Worm (Caenorhabditis elegans) whole organism, L1 larva: ENCODE results near the gene F53H2.3.

Experiments used
- alr-1 ChIP-seq: fragments of 200-800 bp; sonication (Bioruptor generic); optimal IDR thresholded peaks from 2 replicates; lab custom pipeline; 2018; ENCODE audit warnings: borderline replicate concordance, mild to moderate bottlenecking, missing genetic modification characterization, missing compliant biosample characterization
- ama-1 ChIP-seq: fragments of 150-350 bp; optimal IDR thresholded peaks from 2 replicates; lab custom pipeline; 2014
- hlh-4 ChIP-seq: sonication (generic microtip); optimal IDR thresholded peaks from 2 replicates; lab custom pipeline; 2016; ENCODE audit warnings: mild to moderate bottlenecking, missing genetic modification characterization, missing compliant biosample characterization
- lin-13 ChIP-seq: fragments of 150-350 bp; optimal IDR thresholded peaks from 2 replicates; lab custom pipeline; 2014; ENCODE audit warnings: missing biosample characterization, missing genetic modification reagents, missing genetic modification characterization
- nhr-28 ChIP-seq: fragments of 150-350 bp; optimal IDR thresholded peaks from 2 replicates; lab custom pipeline; 2014; ENCODE audit warnings: missing biosample characterization, missing genetic modification characterization
- unc-62 ChIP-seq: fragments of 150-350 bp; optimal IDR thresholded peaks from 2 replicates; lab custom pipeline; 2014; ENCODE audit warnings: missing biosample characterization, missing genetic modification reagents, missing genetic modification characterization
- ztf-11 ChIP-seq, 2 experiments: sonication (generic microtip); optimal IDR thresholded peaks; 2 replicates each; lab custom pipeline; 2016 to 2017; ENCODE audit warnings: missing genetic modification characterization in 2 of 2, missing biosample characterization in 1 of 2, missing compliant biosample characterization in 1 of 2
- ztf-4 ChIP-seq: fragments of 150-350 bp; optimal IDR thresholded peaks from 2 replicates; lab custom pipeline; 2014; ENCODE audit warnings: missing biosample characterization, missing genetic modification characterization

DNA sequence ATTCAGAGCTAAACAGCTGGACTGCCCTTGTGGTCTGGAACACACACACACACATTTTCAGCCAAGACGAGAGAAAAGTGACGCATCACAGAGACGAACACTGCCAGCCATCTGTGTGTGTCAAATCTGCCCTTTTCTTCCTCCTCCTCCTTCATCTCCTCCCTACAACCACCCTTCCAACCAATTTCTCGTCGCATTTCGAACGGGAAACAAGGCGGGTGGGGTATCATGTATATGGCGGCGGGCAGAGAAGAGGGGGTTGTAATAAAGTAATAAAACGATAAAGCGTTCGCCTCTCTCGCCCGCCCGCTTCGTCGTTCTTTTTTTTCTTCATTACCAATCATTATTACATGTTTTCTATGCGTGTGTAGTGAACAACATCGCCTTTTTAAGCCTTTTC is 1.3 kb downstream of the F53H2.3 start:
- TF ChIP-seq ama-1 (lab: Kevin White, UChicago) = no peak
- TF ChIP-seq ztf-4 (tag; lab: Kevin White, UChicago) = no peak
- no peak for TF ChIP-seq ztf-11 (tag; optimal IDR thresholded peaks at IDR 0.05; lab: Kevin White, UChicago)
- no peak for TF ChIP-seq lin-13 (GFP tag; lab: Kevin White, UChicago)
- TF ChIP-seq hlh-4 (tag; lab: Kevin White, UChicago) = no peak
- no peak for TF ChIP-seq unc-62 (GFP tag; lab: Kevin White, UChicago)
- TF ChIP-seq nhr-28 (tag; lab: Kevin White, UChicago) = no peak
- TF ChIP-seq alr-1 (tag; lab: Kevin White, UChicago) = no peak
